Worm (Caenorhabditis elegans): ENCODE data around the gene inx-11.

The inx-11 gene

ce11 chrV:12478990-12479389 is 8.0 kb upstream of the inx-11 start (continued):
- TF ChIP-seq vab-15 (tag; optimal IDR thresholded peaks at IDR 0.05) (no peak), nhr-12 (tag; optimal IDR thresholded peaks at IDR 0.05) (no peak), pag-3 (tag; optimal IDR thresholded peaks at IDR 0.05; ENCODE audit: borderline replicate concordance, insufficient read depth) (peak; percentile 95), fkh-4 (tag; optimal IDR thresholded peaks at IDR 0.05; ENCODE audit: borderline replicate concordance) (no peak), isw-1 (GFP tag; IDR thresholded peaks at IDR 0.05) (no peak), lin-15B (tag; optimal IDR thresholded peaks at IDR 0.05) (no peak), fos-1 (tag; optimal IDR thresholded peaks at IDR 0.05) (no peak), ama-1 (optimal IDR thresholded peaks at IDR 0.05) (no peak), elt-2 (tag; optimal IDR thresholded peaks at IDR 0.05) (no peak), nhr-76 (tag; optimal IDR thresholded peaks at IDR 0.05) (no peak), nhr-84 (tag; optimal IDR thresholded peaks at IDR 0.05) (no peak), skn-1 (tag; optimal IDR thresholded peaks at IDR 0.05) (no peak), C16A3.4 (tag; optimal IDR thresholded peaks at IDR 0.05) (no peak), mep-1 (tag; optimal IDR thresholded peaks at IDR 0.05) (peak; percentile 32), aha-1 (tag; optimal IDR thresholded peaks at IDR 0.05) (no peak), unc-30 (tag; optimal IDR thresholded peaks at IDR 0.05) (no peak), efl-1 (optimal IDR thresholded peaks at IDR 0.05) (no peak), efl-1 (GFP tag; optimal IDR thresholded peaks at IDR 0.05 in 1 of 2) (no peak), ztf-4 (tag; optimal IDR thresholded peaks at IDR 0.05) (no peak), unc-130 (tag; optimal IDR thresholded peaks at IDR 0.05) (no peak), lin-14 (GFP tag; optimal IDR thresholded peaks at IDR 0.05) (peak; percentile 79), lin-13 (GFP tag; optimal IDR thresholded peaks at IDR 0.05) (no peak), unc-86 (tag; optimal IDR thresholded peaks at IDR 0.05) (no peak), dpl-1 (GFP tag; optimal IDR thresholded peaks at IDR 0.05) (no peak), aly-2 (tag; optimal IDR thresholded peaks at IDR 0.05) (no peak), zag-1 (tag; optimal IDR thresholded peaks at IDR 0.05) (no peak), grh-1 (GFP tag; IDR thresholded peaks at IDR 0.05) (no peak), C34B4.2 (tag; optimal IDR thresholded peaks at IDR 0.05) (no peak), egl-13 (tag; optimal IDR thresholded peaks at IDR 0.05) (no peak), ceh-88 (GFP tag; IDR thresholded peaks at IDR 0.05) (no peak), mef-2 (tag; optimal IDR thresholded peaks at IDR 0.05) (no peak), lsy-2 (tag; optimal IDR thresholded peaks at IDR 0.05) (peak in 1 of 2 experiments; percentile 39), snpc-4 (tag; optimal IDR thresholded peaks at IDR 0.05) (no peak), nhr-71 (tag; optimal IDR thresholded peaks at IDR 0.05) (peak; percentile 40)

ce11 chrV:12484585-12484984 is 2.4 kb upstream of the inx-11 start, which contains the start of gene srt-39:
Gene srt-39, plus strand, starts transcription at chrV:12484885.
- no peak for TF ChIP-seq ztf-11 (tag; optimal IDR thresholded peaks at IDR 0.05)
- no peak for TF ChIP-seq aha-1 (tag; optimal IDR thresholded peaks at IDR 0.05)
- TF ChIP-seq unc-130 (tag; optimal IDR thresholded peaks at IDR 0.05), result no peak
- no peak for TF ChIP-seq mep-1 (tag; optimal IDR thresholded peaks at IDR 0.05)
- no peak for TF ChIP-seq vab-15 (tag; optimal IDR thresholded peaks at IDR 0.05)
- TF ChIP-seq lin-39 (tag; optimal IDR thresholded peaks at IDR 0.05), result no peak
- no peak for TF ChIP-seq xbp-1 (tag; optimal IDR thresholded peaks at IDR 0.05)
- TF ChIP-seq lin-14 (GFP tag; optimal IDR thresholded peaks at IDR 0.05), result no peak
- no peak for TF ChIP-seq elt-2 (tag; optimal IDR thresholded peaks at IDR 0.05)
- TF ChIP-seq sptf-1 (tag; optimal IDR thresholded peaks at IDR 0.05), result no peak
- no peak for TF ChIP-seq grh-1 (GFP tag; IDR thresholded peaks at IDR 0.05)
- no peak for TF ChIP-seq snu-23 (GFP tag; optimal IDR thresholded peaks at IDR 0.05)
- TF ChIP-seq dpl-1 (GFP tag; optimal IDR thresholded peaks at IDR 0.05), result no peak
- TF ChIP-seq irx-1 (tag; optimal IDR thresholded peaks at IDR 0.05), result no peak

- TF ChIP-seq ceh-90 (tag; optimal IDR thresholded peaks at IDR 0.05) (no peak), lin-14 (GFP tag; optimal IDR thresholded peaks at IDR 0.05) (peak; percentile 60), efl-3 (GFP tag; optimal IDR thresholded peaks at IDR 0.05) (no peak), dsc-1 (tag; optimal IDR thresholded peaks at IDR 0.05) (peak; percentile 50), lin-39 (tag; optimal IDR thresholded peaks at IDR 0.05) (no peak), lsy-2 (tag; optimal IDR thresholded peaks at IDR 0.05) (peak in 1 of 2 experiments; percentile 41), nhr-19 (GFP tag; conservative IDR thresholded peaks at IDR 0.05) (peak; percentile 15; the same call in 1 of the 2 replicates), nhr-71 (tag; optimal IDR thresholded peaks at IDR 0.05) (peak; percentile 24), egl-13 (tag; optimal IDR thresholded peaks at IDR 0.05) (no peak), C04F5.9 (tag; optimal IDR thresholded peaks at IDR 0.05) (no peak), jun-1 (tag; optimal IDR thresholded peaks at IDR 0.05) (no peak), mdl-1 (tag; optimal IDR thresholded peaks at IDR 0.05) (no peak), snu-23 (GFP tag; optimal IDR thresholded peaks at IDR 0.05) (peak; percentile 16), ets-5 (GFP tag; IDR thresholded peaks at IDR 0.05) (no peak), aly-2 (tag; optimal IDR thresholded peaks at IDR 0.05) (no peak), ztf-4 (tag; optimal IDR thresholded peaks at IDR 0.05) (no peak), rnt-1 (tag; optimal IDR thresholded peaks at IDR 0.05) (peak; percentile 47), snpc-4 (tag; optimal IDR thresholded peaks at IDR 0.05) (peak; percentile 64), nhr-12 (tag; optimal IDR thresholded peaks at IDR 0.05) (no peak), nhr-47 (tag; optimal IDR thresholded peaks at IDR 0.05) (no peak), efl-1 (optimal IDR thresholded peaks at IDR 0.05) (peak; percentile 1 to 17), efl-1 (GFP tag; optimal IDR thresholded peaks at IDR 0.05 in 1 of 2) (no peak)
Observed at ce11 chrV:12488002-12488401, 968 bp downstream of the inx-11 start.

Data from whole organism, L1 larva.